Fruit fly (Drosophila melanogaster): ENCODE results near the gene Fim.
A peak's percentile ranks its signal among the peaks of the same experiment; 100 is the strongest.

Fim gene

DNA sequence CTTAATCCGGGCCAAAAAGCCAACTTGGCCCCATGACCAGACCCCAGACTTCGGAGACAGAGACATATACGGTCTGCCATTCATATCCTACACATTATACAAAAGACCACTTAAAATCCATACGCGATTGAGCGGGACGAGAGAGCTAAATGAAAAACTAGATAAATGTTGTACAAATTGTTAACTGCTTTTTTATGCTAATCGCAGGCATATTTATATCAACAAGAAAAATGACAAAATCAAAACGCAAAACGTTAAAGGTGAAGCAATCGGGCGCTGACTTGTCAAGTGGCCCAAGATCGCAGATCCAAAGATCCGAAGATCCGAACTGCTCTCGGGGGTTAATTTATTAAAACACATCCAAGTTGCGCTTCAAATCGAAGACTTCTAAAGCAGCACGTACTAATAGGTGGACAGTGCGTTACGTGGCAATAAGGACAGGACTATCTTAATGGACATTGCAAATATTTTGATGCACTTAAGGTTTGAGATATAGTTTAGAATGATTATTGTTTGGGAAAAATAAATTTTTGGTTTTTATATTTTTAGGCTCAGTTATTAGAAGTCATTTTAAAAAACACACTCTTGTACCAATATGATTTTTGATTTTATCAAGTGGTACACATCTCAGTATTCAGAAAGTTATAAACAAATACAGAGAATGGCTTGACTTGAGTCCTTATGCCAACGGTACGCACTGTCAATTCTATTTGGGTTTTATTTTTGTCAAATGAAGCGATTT lies 28.4 kb upstream of the Fim start (continued):
- TF ChIP-seq HLH54F (GFP tag; optimal IDR thresholded peaks at IDR 0.05) (peak; percentile 42), her (GFP tag; optimal IDR thresholded peaks at IDR 0.05) (peak; percentile 31), sna (GFP tag; IDR thresholded peaks at IDR 0.05; ENCODE audit: partially characterized antibody) (no peak), CG14050 (GFP tag; IDR thresholded peaks at IDR 0.05) (peak; percentile 15; the same call in 1 of the 3 replicates), CG4282 (GFP tag; optimal IDR thresholded peaks at IDR 0.05) (no peak), ranshi (GFP tag; IDR thresholded peaks at IDR 0.05) (0 out of 2 replicates have a peak, but pooled peaks have one; percentile 29), CG18619 (GFP tag; optimal IDR thresholded peaks at IDR 0.05) (peak; percentile 37), corto (GFP tag; optimal IDR thresholded peaks at IDR 0.05) (no peak), CG15514 (GFP tag; optimal IDR thresholded peaks at IDR 0.05) (peak; percentile 42), CkIIα-i1 (GFP tag; IDR thresholded peaks at IDR 0.05) (no peak), dmrt99B (tag; optimal IDR thresholded peaks at IDR 0.05) (peak; percentile 55), row (GFP tag; IDR thresholded peaks at IDR 0.05) (peak; percentile 41; the same call in 2 of the 3 replicates), CG17328 (GFP tag; IDR thresholded peaks at IDR 0.05) (no peak), CG11093 (GFP tag; IDR thresholded peaks at IDR 0.05) (peak; percentile 22; the same call in 1 of the 3 replicates), amos (GFP tag; IDR thresholded peaks at IDR 0.05; ENCODE audit: partially characterized antibody) (no peak), CG13775 (GFP tag; optimal IDR thresholded peaks at IDR 0.05) (peak; percentile 30), CG34422 (GFP tag; IDR thresholded peaks at IDR 0.05) (0 out of 3 replicates have a peak, but pooled peaks have one; percentile 22), Nf-YA (GFP tag; IDR thresholded peaks at IDR 0.05) (no peak), NC2α (GFP tag; optimal IDR thresholded peaks at IDR 0.05) (no peak), CG6654 (GFP tag; optimal IDR thresholded peaks at IDR 0.05) (no peak), Pdp1 (GFP tag; optimal IDR thresholded peaks at IDR 0.05) (peak; percentile 14 to 27), ERR (GFP tag; optimal IDR thresholded peaks at IDR 0.05) (no peak), rib (GFP tag; IDR thresholded peaks at IDR 0.05) (no peak), ci (GFP tag; IDR thresholded peaks at IDR 0.05) (no peak), CG2712 (tag; optimal IDR thresholded peaks at IDR 0.05) (peak; percentile 49), CG1832 (GFP tag; optimal IDR thresholded peaks at IDR 0.05) (no peak), Sox102F (GFP tag; optimal IDR thresholded peaks at IDR 0.05) (no peak), CG8765 (GFP tag; IDR thresholded peaks at IDR 0.05) (no peak), Nf-YB (GFP tag; optimal IDR thresholded peaks at IDR 0.05) (peak; percentile 11), ase (GFP tag; IDR thresholded peaks at IDR 0.05) (no peak), CG12769 (tag; optimal IDR thresholded peaks at IDR 0.05) (no peak), CG2202 (tag; optimal IDR thresholded peaks at IDR 0.05) (no peak), klu (GFP tag; IDR thresholded peaks at IDR 0.05) (no peak), CG10462 (GFP tag; optimal IDR thresholded peaks at IDR 0.05) (no peak), CG16815 (GFP tag; optimal IDR thresholded peaks at IDR 0.05) (no peak), Rx (GFP tag; IDR thresholded peaks at IDR 0.05) (no peak), Antp (GFP tag; optimal IDR thresholded peaks at IDR 0.05) (no peak), CG12659 (GFP tag; optimal IDR thresholded peaks at IDR 0.05) (peak; percentile 46), CG32532 (GFP tag; IDR thresholded peaks at IDR 0.05) (peak; percentile 71), Hr78 (GFP tag; optimal IDR thresholded peaks at IDR 0.05) (no peak), BtbVII (GFP tag; optimal IDR thresholded peaks at IDR 0.05) (peak; percentile 30), Deaf1 (tag; optimal IDR thresholded peaks at IDR 0.05) (peak; percentile 20), insv (GFP tag; optimal IDR thresholded peaks at IDR 0.05) (no peak), Ets65A (GFP tag) (peak; percentile 50), CG11504 (tag; optimal IDR thresholded peaks at IDR 0.05) (peak; percentile 73), eve (GFP tag; optimal IDR thresholded peaks at IDR 0.05) (peak in 1 of 2 experiments; percentile 73), Lhr (GFP tag; optimal IDR thresholded peaks at IDR 0.05) (no peak), Xbp1 (GFP tag; optimal IDR thresholded peaks at IDR 0.05) (no peak), CG15011 (GFP tag; optimal IDR thresholded peaks at IDR 0.05) (peak; percentile 29)

Data from whole organism, embryonic.